Worm (Caenorhabditis elegans) whole organism, L2 larva: ENCODE data around the gene cyp-33D1.

Experiments
- R02D3.7 ChIP-seq: fragments of 150-350 bp; optimal IDR thresholded peaks from 2 replicates; lab custom pipeline; 2014; ENCODE audit warnings: missing biosample characterization, missing genetic modification characterization
- ZK546.5 ChIP-seq: sonication (generic microtip); optimal IDR thresholded peaks from 2 replicates; lab custom pipeline; 2017; ENCODE audit warnings: missing biosample characterization, missing genetic modification characterization
- ama-1 ChIP-seq: fragments of 150-350 bp; optimal IDR thresholded peaks from 2 replicates; lab custom pipeline; 2018; ENCODE audit warnings: inconsistent platforms
- blmp-1 ChIP-seq: sonication (generic microtip); optimal IDR thresholded peaks from 2 replicates; lab custom pipeline; 2017; ENCODE audit warnings: missing genetic modification characterization, mild to moderate bottlenecking, missing compliant biosample characterization, antibody characterized with exemption, moderate library complexity; ENCODE audit not compliant: insufficient read depth
- elt-1 ChIP-seq: fragments of 150-350 bp; optimal IDR thresholded peaks from 2 replicates; lab custom pipeline; 2014; ENCODE audit warnings: missing biosample characterization, missing genetic modification characterization
- elt-3 ChIP-seq: sonication (generic microtip); optimal IDR thresholded peaks from 2 replicates; lab custom pipeline; 2017; ENCODE audit warnings: missing biosample characterization, missing genetic modification characterization
- fos-1 ChIP-seq: fragments of 150-350 bp; optimal IDR thresholded peaks from 2 replicates; lab custom pipeline; 2014; ENCODE audit warnings: missing biosample characterization, missing genetic modification characterization
- lin-39 ChIP-seq: fragments of 150-350 bp; optimal IDR thresholded peaks from 2 replicates; lab custom pipeline; 2014; ENCODE audit warnings: missing biosample characterization, missing genetic modification reagents, missing genetic modification characterization
- skn-1 ChIP-seq: sonication (generic microtip); optimal IDR thresholded peaks from 2 replicates; lab custom pipeline; 2017; ENCODE audit warnings: missing biosample characterization, missing genetic modification characterization
- unc-39 ChIP-seq: fragments of 150-350 bp; optimal IDR thresholded peaks from 2 replicates; lab custom pipeline; 2014; ENCODE audit warnings: missing biosample characterization, missing genetic modification characterization
- zag-1 ChIP-seq: fragments of 150-350 bp; optimal IDR thresholded peaks from 2 replicates; lab custom pipeline; 2014; ENCODE audit warnings: missing biosample characterization, missing genetic modification characterization
- ztf-1 ChIP-seq: fragments of 200-800 bp; sonication (Bioruptor generic); conservative IDR thresholded peaks from 2 replicates; pipeline ENCODE4 v1.3.6; 2022; ENCODE audit warnings: missing genetic modification characterization, missing compliant biosample characterization

DNA sequence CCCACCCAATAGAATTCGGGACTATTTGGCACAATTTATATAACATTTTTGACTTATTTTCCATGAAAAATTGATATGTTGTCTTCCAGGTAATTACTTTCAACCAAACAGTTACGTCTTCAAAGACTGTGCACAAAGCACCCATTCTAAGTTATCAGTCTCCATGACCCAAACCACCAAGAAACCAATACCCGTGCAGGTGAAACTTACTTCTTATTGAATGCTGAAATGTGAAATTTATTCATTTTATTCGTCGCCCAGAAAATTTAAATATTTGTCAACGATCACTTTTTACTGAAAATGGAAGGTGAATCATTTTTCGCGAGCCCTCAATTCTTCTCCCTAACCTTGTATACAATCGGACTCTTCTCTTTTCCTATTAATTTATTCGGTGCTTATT is 14.8 kb upstream of the cyp-33D1 start, which contains the start of gene srh-281:
- TF ChIP-seq lin-39 (tag; lab: Kevin White, UChicago) (no peak), unc-39 (no peak), fos-1 (no peak), ama-1 (lab: Kevin White, UChicago) (no peak), ztf-1 (GFP tag; lab: Robert Waterston, UW) (no peak), R02D3.7 (tag; lab: Kevin White, UChicago) (no peak), elt-1 (tag; lab: Kevin White, UChicago) (no peak), blmp-1 (no peak), zag-1 (tag; lab: Kevin White, UChicago) (no peak), ZK546.5 (no peak), skn-1 (tag; lab: Kevin White, UChicago) (no peak), elt-3 (tag; lab: Kevin White, UChicago) (no peak)
